Fruit fly (Drosophila melanogaster): ENCODE results near the gene RpS3.
A peak's percentile ranks its signal among the peaks of the same experiment; 100 is the strongest.

dm6 chr3R:23331280-23331679 lies 27.3 kb upstream of the RpS3 start:
- TF ChIP-seq CG8159 (tag; optimal IDR thresholded peaks at IDR 0.05) (no peak), Snoo (tag; optimal IDR thresholded peaks at IDR 0.05) (peak; percentile 24), CG12605 (GFP tag; IDR thresholded peaks at IDR 0.05) (no peak), CG10348 (GFP tag; IDR thresholded peaks at IDR 0.05) (no peak), CG13204 (GFP tag; optimal IDR thresholded peaks at IDR 0.05) (no peak), fd96Ca (GFP tag; IDR thresholded peaks at IDR 0.05) (no peak), Pif1A (GFP tag; optimal IDR thresholded peaks at IDR 0.05) (no peak), CG32121 (GFP tag; IDR thresholded peaks at IDR 0.05) (no peak), rn (GFP tag; IDR thresholded peaks at IDR 0.05) (no peak), EcR (GFP tag; optimal IDR thresholded peaks at IDR 0.05) (no peak), gl (tag; optimal IDR thresholded peaks at IDR 0.05) (no peak), CG8301 (tag; optimal IDR thresholded peaks at IDR 0.05) (peak; percentile 14), Pif1B (GFP tag; optimal IDR thresholded peaks at IDR 0.05) (peak; percentile 17)

Measured in whole organism, pupa.